Worm (Caenorhabditis elegans) whole organism, L1 larva: ENCODE results near the gene rpl-26.

ENCODE experiments used
- C04F5.9 ChIP-seq: sonication (generic microtip); optimal IDR thresholded peaks from 2 replicates; lab custom pipeline; 2016; ENCODE audit warnings: missing genetic modification characterization, missing compliant biosample characterization
- C16A3.4 ChIP-seq: fragments of 150-350 bp; optimal IDR thresholded peaks from 2 replicates; lab custom pipeline; 2014; ENCODE audit warnings: missing biosample characterization, missing genetic modification characterization
- C34B4.2 ChIP-seq: sonication (generic microtip); optimal IDR thresholded peaks from 2 replicates; lab custom pipeline; 2017; ENCODE audit warnings: mild to moderate bottlenecking, missing genetic modification characterization, missing compliant biosample characterization
- F16B12.6 ChIP-seq: fragments of 150-350 bp; optimal IDR thresholded peaks from 2 replicates; lab custom pipeline; 2014; ENCODE audit warnings: missing biosample characterization, missing genetic modification characterization
- aly-2 ChIP-seq: fragments of 150-350 bp; optimal IDR thresholded peaks from 2 replicates; lab custom pipeline; 2014; ENCODE audit warnings: missing biosample characterization, missing genetic modification characterization
- ceh-63 ChIP-seq: fragments of 200-800 bp; sonication (Bioruptor generic); optimal IDR thresholded peaks from 2 replicates; lab custom pipeline; 2018; ENCODE audit warnings: mild to moderate bottlenecking, missing genetic modification characterization, missing compliant biosample characterization
- dpl-1 ChIP-seq, 3 experiments: fragments of 150-350 bp in 2 of 3; sonication (generic microtip) in 1 of 3; optimal IDR thresholded peaks; 2 replicates each; lab custom pipeline; 2014 to 2017; ENCODE audit warnings: missing biosample characterization in 3 of 3, missing genetic modification characterization in 3 of 3, missing genetic modification reagents in 3 of 3
- dsc-1 ChIP-seq: sonication (generic microtip); optimal IDR thresholded peaks from 2 replicates; lab custom pipeline; 2016; ENCODE audit warnings: mild to moderate bottlenecking, missing genetic modification characterization, missing compliant biosample characterization
- efl-1 ChIP-seq, 4 experiments: fragments of 150-350 bp; optimal IDR thresholded peaks in 3 of 4; peaks in 1 of 4; 1 replicate in 1 of 4; 2 replicates in 3 of 4; lab custom pipeline; 2014; ENCODE audit warnings: missing biosample characterization in 2 of 4, missing genetic modification characterization in 2 of 4, missing genetic modification reagents in 2 of 4
- efl-3 ChIP-seq: fragments of 200-800 bp; sonication (Bioruptor generic); optimal IDR thresholded peaks from 2 replicates; lab custom pipeline; 2018; ENCODE audit warnings: mild to moderate bottlenecking, missing genetic modification characterization, missing compliant biosample characterization
- elt-2 ChIP-seq: sonication (generic microtip); optimal IDR thresholded peaks from 2 replicates; lab custom pipeline; 2016; ENCODE audit warnings: missing genetic modification characterization, mild to moderate bottlenecking, inconsistent platforms, missing compliant biosample characterization, missing genetic modification reagents
- fkh-8 ChIP-seq: sonication (generic microtip); optimal IDR thresholded peaks from 2 replicates; lab custom pipeline; 2016; ENCODE audit warnings: mild to moderate bottlenecking, missing genetic modification characterization, missing compliant biosample characterization
- hlh-17 ChIP-seq: fragments of 200-800 bp; sonication (Bioruptor generic); optimal IDR thresholded peaks from 2 replicates; lab custom pipeline; 2018; ENCODE audit warnings: missing genetic modification characterization, mild to moderate bottlenecking, missing compliant biosample characterization, moderate library complexity, borderline replicate concordance
- hlh-4 ChIP-seq: sonication (generic microtip); optimal IDR thresholded peaks from 2 replicates; lab custom pipeline; 2016; ENCODE audit warnings: mild to moderate bottlenecking, missing genetic modification characterization, missing compliant biosample characterization
- jun-1 ChIP-seq: fragments of 150-350 bp; optimal IDR thresholded peaks from 2 replicates; lab custom pipeline; 2014; ENCODE audit warnings: missing biosample characterization, missing genetic modification reagents, missing genetic modification characterization
- lin-35 ChIP-seq, 2 experiments: fragments of 150-350 bp; optimal IDR thresholded peaks; 2 replicates each; lab custom pipeline; 2014; ENCODE audit warnings: missing biosample characterization in 2 of 2, missing genetic modification characterization in 2 of 2, missing genetic modification reagents in 2 of 2
- lin-39 ChIP-seq: fragments of 150-350 bp; optimal IDR thresholded peaks from 2 replicates; lab custom pipeline; 2014; ENCODE audit warnings: missing biosample characterization, missing genetic modification reagents, missing genetic modification characterization
- lsy-2 ChIP-seq, 2 experiments: fragments of 150-350 bp; optimal IDR thresholded peaks; 2 replicates each; lab custom pipeline; 2014; ENCODE audit warnings: missing biosample characterization in 2 of 2, missing genetic modification characterization in 2 of 2
- mab-9 ChIP-seq: fragments of 200-800 bp; sonication (Bioruptor generic); IDR thresholded peaks from 2 replicates; pipeline ENCODE4 v1.3.6; 2022; ENCODE audit warnings: missing genetic modification reagents, missing genetic modification characterization, missing compliant biosample characterization
- nhr-19 ChIP-seq: fragments of 200-800 bp; sonication (Bioruptor generic); conservative IDR thresholded peaks from 2 replicates; pipeline ENCODE4 v1.3.6; 2022; ENCODE audit warnings: missing genetic modification characterization, missing compliant biosample characterization
- nhr-47 ChIP-seq: sonication (generic microtip); optimal IDR thresholded peaks from 2 replicates; lab custom pipeline; 2016; ENCODE audit warnings: mild to moderate bottlenecking, missing genetic modification characterization, moderate library complexity, missing compliant biosample characterization
- nhr-71 ChIP-seq: sonication (generic microtip); optimal IDR thresholded peaks from 2 replicates; lab custom pipeline; 2016; ENCODE audit warnings: mild to moderate bottlenecking, missing genetic modification characterization, moderate library complexity, missing compliant biosample characterization
- pag-3 ChIP-seq: sonication (generic microtip); optimal IDR thresholded peaks from 2 replicates; lab custom pipeline; 2017; ENCODE audit warnings: missing genetic modification characterization, mild to moderate bottlenecking, missing compliant biosample characterization, antibody characterized with exemption, borderline replicate concordance; ENCODE audit not compliant: insufficient read depth
- pqm-1 ChIP-seq: sonication (generic microtip); optimal IDR thresholded peaks from 3 replicates; lab custom pipeline; 2017; ENCODE audit warnings: missing biosample characterization, missing genetic modification characterization
- skn-1 ChIP-seq: fragments of 150-350 bp; optimal IDR thresholded peaks from 2 replicates; lab custom pipeline; 2014; ENCODE audit warnings: missing biosample characterization, missing genetic modification characterization
- unc-130 ChIP-seq: fragments of 150-350 bp; optimal IDR thresholded peaks from 2 replicates; lab custom pipeline; 2017; ENCODE audit warnings: missing biosample characterization, missing genetic modification characterization, inconsistent platforms
- unc-86 ChIP-seq: sonication (generic microtip); optimal IDR thresholded peaks from 2 replicates; lab custom pipeline; 2016; ENCODE audit warnings: missing genetic modification characterization, missing compliant biosample characterization
- unc-98 ChIP-seq: fragments of 200-800 bp; sonication (Bioruptor generic); IDR thresholded peaks from 2 replicates; pipeline ENCODE4 v1.3.6; 2022; ENCODE audit warnings: missing genetic modification characterization, missing compliant biosample characterization
- zag-1 ChIP-seq: fragments of 150-350 bp; optimal IDR thresholded peaks from 2 replicates; lab custom pipeline; 2014; ENCODE audit warnings: missing biosample characterization, missing genetic modification characterization
- ztf-11 ChIP-seq, 2 experiments: sonication (generic microtip); optimal IDR thresholded peaks; 2 replicates each; lab custom pipeline; 2016 to 2017; ENCODE audit warnings: missing genetic modification characterization in 2 of 2, missing biosample characterization in 1 of 2, missing compliant biosample characterization in 1 of 2

The rpl-26 gene

ce11 chrII:8616155-8616554 lies 13.6 kb downstream of the rpl-26 start:
- TF ChIP-seq hlh-17 (GFP tag; lab: Kevin White, UChicago) (no peak), efl-1 (optimal IDR thresholded peaks at IDR 0.05; lab: Kevin White, UChicago) (no peak), efl-1 (GFP tag; optimal IDR thresholded peaks at IDR 0.05 in 1 of 2; lab: Kevin White, UChicago) (peak in 1 of 2 experiments; percentile 12)

DNA sequence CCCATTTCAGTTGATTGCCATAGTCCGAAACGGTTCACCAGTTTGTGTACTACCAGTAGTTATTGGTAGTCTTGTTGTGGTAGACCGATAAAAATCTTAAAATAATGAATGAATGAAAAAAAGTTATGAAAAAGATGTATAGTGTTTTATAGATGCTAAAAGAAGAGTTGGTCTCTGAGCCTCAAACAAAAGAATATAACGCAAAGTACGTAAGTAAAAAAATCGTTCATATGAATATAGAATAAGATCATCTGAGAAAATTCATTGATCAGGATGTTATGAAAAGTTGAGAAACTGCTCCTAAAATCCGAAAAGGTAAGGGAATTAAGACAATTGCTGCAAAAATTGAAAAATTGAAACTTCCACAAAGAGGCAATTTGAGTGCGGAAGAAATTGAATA lies 14.9 kb downstream of the rpl-26 start, which contains the start of gene chhy-1:
Gene chhy-1 (minus strand): TSS at position 101 of the 400 bp plus-strand sequence.
- TF ChIP-seq nhr-71 (tag; lab: Kevin White, UChicago) (no peak), hlh-4 (tag; lab: Kevin White, UChicago) (no peak)

DNA sequence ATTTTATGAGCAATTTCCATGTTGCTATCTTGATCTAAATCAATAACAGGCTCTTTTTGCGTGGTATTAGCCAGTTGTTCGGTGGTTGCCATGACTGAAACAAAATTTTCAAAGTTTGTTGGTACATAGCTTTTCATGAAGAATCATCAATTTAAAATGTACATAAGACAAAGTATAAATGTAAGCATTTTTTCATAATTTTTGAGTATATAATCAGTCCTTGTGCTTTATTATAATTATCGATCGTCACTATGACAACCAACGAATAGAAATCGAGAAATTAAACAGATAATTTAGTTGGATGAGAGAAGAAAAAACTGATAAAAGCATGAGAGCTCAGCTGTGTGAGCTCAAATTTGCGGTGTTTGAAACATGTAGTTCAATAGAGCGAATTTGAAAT lies 19.3 kb downstream of the rpl-26 start, which contains the start of gene T22C8.3:
Gene T22C8.3 (minus strand): TSS at position 101 of the 400 bp plus-strand sequence.
- TF ChIP-seq F16B12.6 (tag; lab: Kevin White, UChicago) (no peak), dpl-1 (GFP tag; optimal IDR thresholded peaks at IDR 0.05; lab: Kevin White, UChicago) (peak in 1 of 3 experiments; percentile 4)

DNA sequence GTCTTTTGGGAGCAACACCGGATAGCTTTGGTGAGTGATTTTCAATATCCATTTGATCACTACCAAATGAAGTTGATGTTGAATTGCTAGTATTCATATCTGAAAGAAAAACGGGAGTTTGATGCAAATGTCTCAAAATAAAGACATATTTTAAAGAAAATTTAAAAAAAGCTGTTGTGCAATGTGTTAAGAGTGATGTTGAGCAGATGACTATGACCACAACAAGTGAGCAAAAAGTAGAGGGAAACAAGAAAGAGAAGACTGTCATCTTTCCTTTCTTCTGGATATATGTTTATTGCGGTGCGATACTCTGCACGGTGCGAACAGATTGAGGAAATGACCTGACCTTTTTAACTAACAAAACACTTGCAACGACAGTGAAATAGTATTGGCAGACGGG lies 20.8 kb downstream of the rpl-26 start, which contains the start of gene T22C8.4:
Gene T22C8.4 (minus strand): TSS at position 101 of the 400 bp plus-strand sequence.
- TF ChIP-seq dsc-1 (tag; lab: Kevin White, UChicago) (no peak), zag-1 (no peak), nhr-71 (tag; lab: Kevin White, UChicago) (no peak), lsy-2 (tag; optimal IDR thresholded peaks at IDR 0.05; lab: Kevin White, UChicago) (no peak), C34B4.2 (tag; lab: Kevin White, UChicago) (no peak), C16A3.4 (no peak), C04F5.9 (tag; lab: Kevin White, UChicago) (no peak), nhr-47 (no peak), fkh-8 (no peak), lin-39 (tag; lab: Kevin White, UChicago) (no peak), ceh-63 (GFP tag; lab: Kevin White, UChicago) (no peak), aly-2 (tag; lab: Kevin White, UChicago) (no peak), mab-9 (GFP tag; lab: Robert Waterston, UW) (no peak), F16B12.6 (tag; lab: Kevin White, UChicago) (no peak), pag-3 (no peak), efl-3 (GFP tag; lab: Kevin White, UChicago) (no peak), ztf-11 (tag; optimal IDR thresholded peaks at IDR 0.05; lab: Kevin White, UChicago) (no peak), unc-86 (no peak), skn-1 (tag; lab: Kevin White, UChicago) (no peak), unc-98 (GFP tag; lab: Robert Waterston, UW) (no peak)
- TF ChIP-seq, all 84 proteins: peak for 0

ce11 chrII:8625163-8625562 lies 22.6 kb downstream of the rpl-26 start, which contains the start of gene sptf-2:
TSS of gene sptf-2 (plus strand) at chrII:8625459.
- peak in 1 of 2 experiments; percentile 21 for TF ChIP-seq lin-35 (GFP tag; optimal IDR thresholded peaks at IDR 0.05; lab: Kevin White, UChicago)
- TF ChIP-seq elt-2 = peak; percentile 91
- peak; percentile 34 for TF ChIP-seq jun-1 (tag; lab: Kevin White, UChicago)
- TF ChIP-seq efl-1 (optimal IDR thresholded peaks at IDR 0.05; lab: Kevin White, UChicago) = no peak
- TF ChIP-seq efl-1 (GFP tag; optimal IDR thresholded peaks at IDR 0.05 in 1 of 2; lab: Kevin White, UChicago) = peak in 1 of 2 experiments; percentile 88
- TF ChIP-seq pqm-1 (tag; lab: Kevin White, UChicago) = peak; percentile 89
- no peak for TF ChIP-seq nhr-19
- TF ChIP-seq, all 84 proteins: peak for 5

- TF ChIP-seq efl-1 (optimal IDR thresholded peaks at IDR 0.05; lab: Kevin White, UChicago) = no peak
- TF ChIP-seq efl-1 (GFP tag; optimal IDR thresholded peaks at IDR 0.05 in 1 of 2; lab: Kevin White, UChicago) = peak in 1 of 2 experiments; percentile 51
- no peak for TF ChIP-seq unc-130
Measured at ce11 chrII:8626598-8626997, 24.0 kb downstream of the rpl-26 start.
